Worm (Caenorhabditis elegans): ENCODE results near the gene cut-3.

DNA sequence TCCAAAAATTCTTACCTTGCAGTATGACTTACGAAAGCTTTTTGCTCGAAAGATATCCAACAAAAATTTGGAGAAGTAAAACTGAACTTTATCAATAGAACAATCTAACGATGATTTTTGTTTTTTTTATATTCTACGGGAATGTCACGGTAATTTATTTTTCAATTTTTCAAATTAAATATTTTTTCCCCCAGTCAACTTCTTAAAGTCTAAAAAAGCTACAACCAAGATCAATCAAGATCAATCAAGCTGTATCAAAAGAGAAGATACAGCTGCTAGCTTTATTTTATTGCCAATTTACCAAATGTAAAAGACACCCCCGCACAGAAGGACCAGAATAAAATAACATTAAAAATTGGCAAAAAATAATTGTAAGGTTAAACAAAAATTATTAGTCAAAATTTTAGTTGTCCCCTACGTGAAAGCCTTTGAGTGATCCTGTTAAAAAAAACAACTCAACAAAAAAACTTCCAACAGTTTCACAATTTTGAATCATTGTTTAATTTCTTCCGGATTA lies 28.7 kb upstream of the cut-3 start, which contains the start of the genes M05D6.1 and M05D6.3:
- TF ChIP-seq skn-1 (tag; optimal IDR thresholded peaks at IDR 0.05), result no peak
- no peak for TF ChIP-seq unc-62 (GFP tag; optimal IDR thresholded peaks at IDR 0.05)
- TF ChIP-seq nhr-25 (tag; optimal IDR thresholded peaks at IDR 0.05), result no peak
- no peak for TF ChIP-seq ceh-82 (tag; optimal IDR thresholded peaks at IDR 0.05)
- no peak for TF ChIP-seq nhr-43 (tag; optimal IDR thresholded peaks at IDR 0.05; ENCODE audit: poor library complexity, severe bottlenecking)
- no peak for TF ChIP-seq elt-1 (tag; optimal IDR thresholded peaks at IDR 0.05)
- TF ChIP-seq nhr-237 (tag; optimal IDR thresholded peaks at IDR 0.05), result no peak
- TF ChIP-seq sea-2 (GFP tag; optimal IDR thresholded peaks at IDR 0.05), result no peak
- no peak for TF ChIP-seq mml-1 (tag; optimal IDR thresholded peaks at IDR 0.05)
- no peak for TF ChIP-seq zag-1 (tag; optimal IDR thresholded peaks at IDR 0.05)
- TF ChIP-seq daf-12 (tag; optimal IDR thresholded peaks at IDR 0.05), result no peak
- TF ChIP-seq ztf-4 (tag; optimal IDR thresholded peaks at IDR 0.05), result no peak
- TF ChIP-seq jun-1 (tag; optimal IDR thresholded peaks at IDR 0.05), result no peak
